Fruit fly (Drosophila melanogaster) S2 (cell line): ENCODE data around the gene Lamtor5.

Experiments used
- CG8478 ChIP-seq: fragments of >200 bp; optimal IDR thresholded peaks from 2 replicates; lab custom pipeline; 2018
- CTCF ChIP-seq, 2 experiments: fragments of >200 bp; optimal IDR thresholded peaks; 2 replicates each; lab custom pipeline; 2018

The Lamtor5 gene

DNA sequence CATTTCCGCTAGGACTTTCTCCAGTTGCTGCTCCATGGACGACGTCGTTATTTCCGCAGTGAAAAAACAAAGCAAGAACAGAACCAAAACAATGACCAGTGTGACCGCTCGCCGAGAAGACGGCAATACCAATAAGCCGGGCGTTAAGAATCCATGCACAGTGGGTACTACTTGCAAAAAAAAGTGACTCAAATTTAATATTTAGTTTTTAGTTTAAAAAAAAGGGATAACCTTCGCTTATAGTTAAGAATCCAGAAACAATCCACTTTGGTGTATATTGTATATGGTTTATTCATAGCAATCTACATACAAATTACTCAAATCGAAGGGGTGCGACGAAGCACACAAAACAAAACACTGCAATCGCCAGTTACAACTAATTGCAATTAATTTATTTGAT, at the start of gene Lamtor5:
Gene Lamtor5, minus strand, starts transcription at position 105 of the 400 bp plus-strand sequence.
- no peak for TF ChIP-seq CTCF (optimal IDR thresholded peaks at IDR 0.05; lab: Kevin White, UChicago)
- TF ChIP-seq CG8478 (lab: Kevin White, UChicago): no peak

DNA sequence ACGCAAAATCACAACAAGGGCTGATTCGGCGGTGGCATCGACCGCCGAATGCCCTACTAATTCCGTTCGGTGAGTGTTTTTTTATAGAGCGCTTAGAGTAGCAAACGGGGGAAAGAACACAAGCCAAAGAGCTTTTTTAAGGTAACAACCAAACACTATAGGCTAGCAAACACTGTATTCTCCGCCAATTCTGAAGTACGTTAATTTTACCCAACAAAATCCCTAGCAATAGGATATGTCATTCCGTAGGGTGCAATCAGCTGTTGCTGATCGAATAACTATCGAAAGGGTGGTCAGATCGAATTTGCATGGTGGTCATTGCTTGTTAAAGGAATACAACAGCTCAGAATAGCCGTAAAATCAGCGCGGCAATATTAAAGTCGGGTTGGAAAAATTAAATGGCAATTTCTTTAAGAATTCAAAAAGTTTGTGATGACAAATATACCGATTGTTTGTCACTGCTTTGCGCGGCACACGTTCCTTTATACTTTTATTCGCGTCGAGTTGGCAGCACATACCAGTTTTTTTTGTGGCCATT, 49.0 kb upstream of the Lamtor5 start, which contains the start of gene mip130:
Gene mip130, plus strand, starts transcription at position 513 of the 538 bp plus-strand sequence.
- TF ChIP-seq CTCF (optimal IDR thresholded peaks at IDR 0.05; lab: Kevin White, UChicago) (no peak), CG8478 (lab: Kevin White, UChicago) (no peak)

DNA sequence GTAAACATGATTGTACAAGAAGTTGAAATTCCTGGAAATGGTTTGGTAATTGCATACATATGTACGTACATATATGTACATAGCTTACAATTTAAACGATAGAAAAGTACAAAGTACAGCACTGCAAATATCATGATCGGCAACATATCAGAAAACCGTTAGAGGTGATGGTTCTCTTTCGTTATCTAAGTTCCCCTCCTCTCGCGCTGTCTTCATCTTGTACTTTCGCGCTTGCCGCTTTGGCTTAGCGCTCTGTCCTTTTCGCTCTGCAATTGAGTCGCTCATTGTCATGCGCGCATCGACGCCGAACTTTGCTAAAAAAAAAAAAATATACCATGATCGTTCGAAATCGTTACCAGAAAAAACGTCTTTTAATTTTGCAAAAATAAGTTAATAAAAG, 45.2 kb upstream of the Lamtor5 start:
- TF ChIP-seq CTCF (optimal IDR thresholded peaks at IDR 0.05; lab: Kevin White, UChicago) (no peak), CG8478 (lab: Kevin White, UChicago) (no peak)

DNA sequence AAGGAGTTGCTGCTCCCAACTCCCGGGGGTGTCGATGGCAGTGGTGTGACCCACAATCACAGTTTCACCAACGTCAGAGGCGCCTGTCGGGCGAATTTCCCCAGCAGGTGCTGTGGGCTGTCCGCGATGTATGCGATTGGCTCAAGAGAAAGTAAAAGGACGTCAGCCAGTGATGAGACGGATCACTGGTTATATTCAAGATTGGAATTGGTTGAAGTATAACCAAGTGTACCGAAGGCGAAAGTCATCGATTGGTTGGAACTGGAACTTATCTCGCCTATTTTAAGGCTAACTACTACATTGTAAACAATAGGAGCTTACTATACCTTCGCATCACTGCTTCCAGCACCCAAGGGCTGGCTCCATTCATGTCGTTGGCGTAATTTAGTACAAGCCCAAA, 44.3 kb upstream of the Lamtor5 start, which contains the start of gene CG32801:
Gene CG32801, minus strand, starts transcription at position 101 of the 400 bp plus-strand sequence.
- TF ChIP-seq CTCF (optimal IDR thresholded peaks at IDR 0.05; lab: Kevin White, UChicago): no peak
- no peak for TF ChIP-seq CG8478 (lab: Kevin White, UChicago)

DNA sequence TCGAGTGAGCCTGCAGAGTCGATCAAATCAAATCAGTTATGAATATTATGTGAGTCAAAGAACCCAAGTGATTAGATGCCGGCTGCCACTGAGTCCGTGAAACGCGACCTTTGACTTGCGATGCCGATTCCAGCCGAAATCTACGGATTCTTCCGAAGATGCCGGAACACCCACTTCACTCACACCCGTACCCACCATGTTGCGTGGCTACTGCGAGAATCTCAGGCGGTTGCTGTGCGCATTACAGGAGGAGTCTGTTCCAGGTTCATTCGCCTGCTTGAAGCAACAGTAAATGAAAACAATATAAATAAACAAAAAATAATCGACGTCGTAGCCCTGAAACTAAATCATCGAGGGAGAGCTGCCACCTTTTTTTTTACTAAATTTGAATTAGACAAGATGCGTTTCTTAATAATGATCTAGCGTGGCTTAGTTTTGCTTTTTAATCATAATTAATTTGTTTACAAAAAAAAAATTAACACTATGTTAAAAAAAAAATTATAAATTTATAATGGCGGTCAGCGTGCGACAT, 42.9 kb upstream of the Lamtor5 start, which contains the start of gene Ldaf1:
Gene Ldaf1, minus strand, starts transcription at position 307 of the 532 bp plus-strand sequence.
- TF ChIP-seq CG8478 (lab: Kevin White, UChicago) (no peak), CTCF (optimal IDR thresholded peaks at IDR 0.05; lab: Kevin White, UChicago) (no peak)

DNA sequence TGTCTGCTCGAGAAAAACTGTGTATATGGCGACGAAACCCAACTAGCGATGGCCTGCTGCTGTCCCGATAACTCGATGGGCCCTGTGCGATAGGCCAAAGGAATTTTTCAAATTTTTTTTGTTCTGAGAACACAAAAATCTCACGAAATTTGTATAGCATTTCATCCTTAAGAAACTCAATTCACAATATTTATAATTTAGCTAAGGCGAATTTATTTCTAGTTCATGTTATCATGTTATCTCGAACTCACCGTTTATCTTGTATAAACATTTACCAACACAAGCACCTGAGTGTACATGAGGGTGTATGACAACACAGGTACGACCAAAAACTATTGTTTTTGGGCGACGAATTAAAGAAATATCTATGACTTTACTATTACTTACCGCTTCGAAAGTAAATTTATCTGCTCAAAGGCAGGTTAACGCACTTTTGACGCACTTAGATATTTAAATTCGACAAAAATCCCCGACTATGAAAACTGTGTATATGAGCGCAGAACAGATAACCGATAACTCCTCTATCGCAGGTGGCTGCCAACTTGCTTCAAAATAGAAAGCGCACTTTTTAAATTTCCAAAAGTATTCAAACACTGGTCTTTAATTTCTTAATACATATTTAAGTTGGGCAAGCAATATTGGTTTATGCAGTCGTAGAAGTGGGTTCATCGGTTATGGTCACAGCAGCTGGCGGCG, 41.5 kb upstream of the Lamtor5 start, which contains the start of gene arm:
Gene arm, minus strand, starts transcription at position 524 of the 696 bp plus-strand sequence.
- TF ChIP-seq CG8478 (lab: Kevin White, UChicago) (no peak), CTCF (optimal IDR thresholded peaks at IDR 0.05; lab: Kevin White, UChicago) (no peak)

DNA sequence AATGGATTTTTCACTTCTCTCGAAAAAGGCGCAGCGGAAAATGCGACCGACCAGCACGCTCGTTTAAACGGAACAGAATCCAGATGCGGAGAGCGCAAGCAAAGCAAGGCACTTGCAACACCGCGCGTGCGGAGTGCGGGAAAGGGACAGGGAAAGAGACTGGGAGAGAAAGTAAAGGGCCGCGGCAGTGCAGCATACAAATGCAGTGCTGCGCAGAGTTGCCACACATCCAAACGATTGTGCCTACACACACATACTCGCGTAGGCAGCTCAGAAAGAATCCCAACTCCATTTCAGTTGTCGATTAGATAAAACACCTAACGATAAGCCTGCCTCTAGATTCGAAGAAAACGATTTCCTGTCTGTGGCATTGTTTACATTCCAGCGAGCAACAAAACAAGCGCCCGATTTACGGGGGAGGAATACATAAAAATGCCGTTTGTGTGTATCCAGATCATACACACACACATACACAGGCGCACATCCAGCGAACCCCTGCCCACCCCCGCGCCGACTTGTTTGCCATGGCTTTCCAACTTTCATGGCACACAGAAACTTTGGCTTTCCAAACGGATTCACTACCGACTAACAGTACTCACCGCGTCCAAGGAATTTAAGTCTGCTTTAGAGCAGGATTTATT, 40.8 kb upstream of the Lamtor5 start:
- no peak for TF ChIP-seq CTCF (optimal IDR thresholded peaks at IDR 0.05; lab: Kevin White, UChicago)
- no peak for TF ChIP-seq CG8478 (lab: Kevin White, UChicago)

DNA sequence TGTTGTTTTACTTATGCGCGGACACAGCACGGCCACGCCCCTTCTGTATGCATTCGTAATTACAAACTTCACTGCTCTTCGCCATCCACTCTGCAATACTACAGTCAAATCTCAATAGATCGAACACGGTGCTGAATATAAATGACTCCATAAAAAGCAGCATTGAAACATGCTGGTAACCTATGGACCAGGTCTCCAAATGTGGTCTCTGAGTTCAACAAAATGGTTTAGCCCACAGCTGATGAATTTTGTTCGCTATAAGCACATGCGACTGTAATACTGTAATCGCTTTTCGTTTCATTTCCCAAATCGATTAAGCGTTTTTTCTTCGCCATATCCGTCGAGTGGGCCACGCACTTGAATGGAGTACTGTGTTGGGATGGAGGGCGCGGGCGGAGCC, 38.6 kb upstream of the Lamtor5 start:
- TF ChIP-seq CG8478 (lab: Kevin White, UChicago) (no peak), CTCF (optimal IDR thresholded peaks at IDR 0.05; lab: Kevin White, UChicago) (no peak)

DNA sequence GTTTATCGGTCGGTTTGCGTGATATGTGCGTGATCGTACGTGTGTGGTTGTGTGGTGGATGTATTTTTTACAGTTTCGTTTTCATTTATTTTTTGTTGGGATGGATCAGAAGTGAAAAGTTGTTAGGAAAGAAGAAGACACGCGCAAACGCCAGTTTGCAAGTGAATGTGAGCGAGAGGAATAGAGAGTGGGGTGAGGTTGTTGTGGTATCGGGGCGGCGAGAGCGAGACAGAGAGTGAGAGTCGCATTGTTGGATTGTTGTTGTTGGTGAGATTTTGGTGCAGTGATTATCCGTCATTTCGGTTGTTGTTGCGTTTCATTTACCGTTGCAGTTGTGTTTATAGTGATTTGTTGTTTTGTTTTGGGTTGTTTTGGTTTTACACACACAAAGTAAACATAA, 34.8 kb upstream of the Lamtor5 start:
- TF ChIP-seq CG8478 (lab: Kevin White, UChicago): no peak
- no peak for TF ChIP-seq CTCF (optimal IDR thresholded peaks at IDR 0.05; lab: Kevin White, UChicago)

DNA sequence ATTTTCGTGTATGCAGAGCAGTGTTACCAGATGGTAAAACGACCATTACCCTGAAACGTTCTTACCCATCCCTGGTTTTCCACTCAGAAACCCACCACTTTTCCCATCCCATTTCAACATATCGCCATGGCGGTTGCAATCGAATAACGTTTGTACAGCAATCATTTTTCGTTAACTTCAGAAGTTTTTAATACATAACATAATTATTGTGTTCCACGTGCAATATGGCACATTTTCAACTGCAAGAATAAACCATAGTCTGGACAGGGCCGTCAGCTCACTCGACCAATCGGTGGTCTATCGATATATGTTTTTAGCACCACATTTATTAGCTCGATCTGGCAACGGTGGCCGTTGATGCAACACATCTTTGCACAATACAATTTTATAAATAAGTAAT, 31.2 kb upstream of the Lamtor5 start, which contains the start of the genes trr and mRpL16:
Gene trr, minus strand, starts transcription at position 25 of the 400 bp plus-strand sequence.
Gene mRpL16, plus strand, starts transcription at position 331 of the 400 bp plus-strand sequence.
- TF ChIP-seq CTCF (optimal IDR thresholded peaks at IDR 0.05; lab: Kevin White, UChicago): peak in 1 of 2 experiments; percentile 33
- TF ChIP-seq CG8478 (lab: Kevin White, UChicago): no peak

DNA sequence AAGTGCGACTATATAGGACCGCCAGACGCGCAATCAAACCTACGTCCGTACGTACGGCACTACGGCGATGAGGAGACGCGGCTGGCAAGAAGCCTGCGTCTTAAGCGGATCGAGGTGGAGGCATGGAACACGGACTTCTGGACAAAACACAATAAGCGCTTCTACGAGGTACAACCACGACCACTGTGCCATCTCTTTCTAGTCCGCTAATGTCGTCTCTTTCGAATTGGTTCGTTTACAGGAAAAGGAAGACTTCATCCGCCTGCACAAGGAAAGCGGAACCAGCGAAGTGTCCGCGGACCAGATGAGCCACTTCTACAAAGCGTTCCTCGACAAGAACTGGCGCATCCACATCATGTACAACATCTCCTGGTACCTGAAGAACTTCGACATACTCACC, 22.0 kb upstream of the Lamtor5 start:
- TF ChIP-seq CTCF (optimal IDR thresholded peaks at IDR 0.05; lab: Kevin White, UChicago): no peak
- no peak for TF ChIP-seq CG8478 (lab: Kevin White, UChicago)

DNA sequence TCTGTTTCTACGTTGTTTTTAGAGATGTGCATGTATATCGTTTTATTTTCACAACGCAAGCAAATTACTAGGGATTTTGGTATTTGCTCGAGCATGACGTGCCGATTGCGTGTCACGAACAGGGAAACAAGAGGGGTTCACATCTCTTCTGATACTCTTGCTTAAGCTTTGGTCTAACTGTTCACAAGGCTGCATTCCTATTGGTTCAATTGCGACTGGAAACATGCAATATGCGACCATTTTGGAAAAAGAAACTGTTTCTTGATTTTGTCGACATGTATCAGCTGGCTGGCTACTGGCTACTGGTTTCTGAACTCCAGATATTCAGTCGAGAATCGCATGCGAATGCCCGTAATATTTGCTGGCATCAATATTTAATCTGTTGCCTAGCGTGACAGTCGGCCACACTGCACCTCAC, 21.4 kb upstream of the Lamtor5 start, which contains the start of gene Coa8:
Gene Coa8, plus strand, starts transcription at position 144 of the 418 bp plus-strand sequence.
- TF ChIP-seq CG8478 (lab: Kevin White, UChicago) (no peak), CTCF (optimal IDR thresholded peaks at IDR 0.05; lab: Kevin White, UChicago) (no peak)

DNA sequence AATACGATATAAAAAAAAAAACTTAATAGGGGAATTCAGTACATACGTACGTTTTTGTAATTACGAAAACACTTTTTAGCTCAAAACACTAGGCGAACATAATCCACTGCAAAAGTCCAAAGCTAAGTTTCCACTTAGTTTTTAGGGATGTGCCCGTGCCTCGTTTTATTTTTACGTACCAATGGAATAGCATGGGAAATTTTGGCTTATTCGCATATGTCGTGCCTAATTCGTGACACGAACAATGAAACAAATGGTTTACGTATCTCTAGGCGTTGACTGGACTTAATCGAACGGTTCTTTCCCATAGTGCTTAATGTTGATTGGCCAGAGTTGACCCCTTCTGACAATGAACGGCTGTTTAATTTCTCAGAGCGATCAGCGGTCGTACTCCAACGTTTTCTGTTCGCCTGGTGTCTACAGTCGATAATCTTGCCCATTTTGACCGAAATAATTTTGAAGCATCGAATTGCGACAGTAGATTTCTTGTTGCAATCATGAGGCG, 20.9 kb upstream of the Lamtor5 start, which contains the start of gene CG14818:
Gene CG14818, minus strand, starts transcription at position 169 of the 505 bp plus-strand sequence.
- TF ChIP-seq CTCF (optimal IDR thresholded peaks at IDR 0.05; lab: Kevin White, UChicago) (no peak), CG8478 (lab: Kevin White, UChicago) (no peak)

DNA sequence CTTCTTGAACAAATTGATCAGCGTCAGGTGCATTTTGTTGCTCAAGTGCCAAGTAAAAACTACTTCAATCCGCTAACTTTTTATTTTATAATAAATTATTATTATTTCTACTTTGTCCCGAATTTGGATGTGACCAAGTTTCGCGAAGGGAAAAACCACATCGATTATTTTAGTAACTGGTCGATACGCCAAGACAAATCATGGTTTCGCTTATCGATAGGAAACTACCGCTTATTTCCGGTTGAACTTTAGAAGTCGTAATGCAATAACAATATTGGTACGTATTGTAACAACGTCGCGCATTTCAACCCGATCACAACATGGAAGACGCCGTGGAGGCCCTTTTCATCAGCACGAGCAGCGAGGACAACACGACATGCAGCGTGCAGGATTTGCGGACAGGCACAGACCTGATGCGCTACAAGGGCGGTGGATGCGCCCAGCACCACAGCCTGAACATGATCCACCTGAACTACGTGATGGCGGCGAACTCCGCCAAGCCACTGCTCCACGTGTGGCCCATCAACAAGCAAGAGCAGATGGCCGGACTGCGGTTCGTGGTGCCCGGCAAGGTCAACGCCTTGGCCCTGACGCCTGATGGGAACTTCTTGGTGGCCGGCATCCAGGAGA, 18.5 kb upstream of the Lamtor5 start, which contains the start of the genes CG14817 and CG14805:
Gene CG14817, minus strand, starts transcription at position 164 of the 630 bp plus-strand sequence.
Gene CG14805, plus strand, starts transcription at position 211 of the 630 bp plus-strand sequence.
- TF ChIP-seq CG8478 (lab: Kevin White, UChicago) (no peak), CTCF (optimal IDR thresholded peaks at IDR 0.05; lab: Kevin White, UChicago) (no peak)
